Fruit fly (Drosophila melanogaster): ENCODE data around the gene CG34041.

CG34041 gene

DNA sequence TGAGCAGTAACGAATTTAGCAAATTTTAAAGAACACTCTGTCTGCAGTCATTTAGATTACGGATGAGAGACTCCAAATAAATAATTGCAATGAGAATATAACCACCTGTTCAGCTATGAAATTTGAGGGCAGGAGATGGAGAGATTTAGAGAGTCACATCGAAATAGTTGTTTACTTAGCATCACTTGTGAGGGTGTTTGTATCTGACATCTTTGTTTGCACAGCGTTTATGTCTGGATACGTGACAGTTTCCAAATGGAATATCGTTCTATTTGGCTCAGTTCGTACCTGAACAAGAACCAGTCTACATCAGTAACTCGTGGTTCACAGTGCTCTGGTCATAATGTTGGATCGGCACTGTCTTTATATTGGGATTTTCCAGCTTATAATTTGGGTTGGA lies 18.0 kb upstream of the CG34041 start, which contains the start of gene PH4alphaSG2:
TSS of gene PH4alphaSG2 (plus strand) at position 278 of the 400 bp plus-strand sequence.
- TF ChIP-seq CTCF (optimal IDR thresholded peaks at IDR 0.05) (no peak), CG8478 (optimal IDR thresholded peaks at IDR 0.05) (no peak)

DNA sequence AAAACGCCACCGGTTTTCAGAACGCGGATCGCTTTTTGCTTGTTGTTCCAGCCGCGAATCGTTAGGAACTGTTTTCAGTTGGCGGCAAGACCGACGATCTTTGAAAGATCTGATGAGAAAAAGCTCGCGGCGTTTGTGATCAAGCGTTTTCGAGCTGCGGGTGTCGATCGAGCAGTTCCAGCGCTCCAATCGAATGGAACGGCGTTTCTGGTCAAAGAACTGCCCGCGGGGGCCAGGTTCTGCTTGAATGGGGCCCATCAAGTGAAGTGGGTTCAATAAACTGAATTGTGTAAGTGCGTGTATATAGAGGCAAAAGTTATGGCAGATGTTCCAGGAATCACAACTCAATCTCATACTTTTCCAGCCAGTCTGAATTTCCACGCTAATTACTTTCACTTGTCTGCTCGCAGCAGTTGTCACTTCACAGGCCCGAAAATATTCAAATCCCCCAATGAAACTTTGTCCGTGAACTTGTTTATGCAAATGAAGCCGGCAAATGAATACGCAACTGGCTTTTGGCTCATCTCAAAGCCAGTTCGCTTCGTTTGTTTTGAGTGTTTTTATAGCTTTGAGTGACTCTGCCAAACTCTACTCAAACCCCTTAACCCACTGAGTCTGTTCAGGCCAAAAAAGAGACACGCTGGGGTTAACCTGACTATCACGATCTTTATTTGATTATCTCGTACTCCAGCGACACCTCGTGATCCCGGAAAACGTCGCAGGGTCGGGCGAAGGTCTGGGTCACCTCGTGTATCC lies 11.5 kb upstream of the CG34041 start, which contains the start of gene PH4alphaMP:
TSS of gene PH4alphaMP (minus strand) at position 51 of the 756 bp plus-strand sequence.
- TF ChIP-seq CTCF (optimal IDR thresholded peaks at IDR 0.05): no peak
- no peak for TF ChIP-seq CG8478 (optimal IDR thresholded peaks at IDR 0.05)

DNA sequence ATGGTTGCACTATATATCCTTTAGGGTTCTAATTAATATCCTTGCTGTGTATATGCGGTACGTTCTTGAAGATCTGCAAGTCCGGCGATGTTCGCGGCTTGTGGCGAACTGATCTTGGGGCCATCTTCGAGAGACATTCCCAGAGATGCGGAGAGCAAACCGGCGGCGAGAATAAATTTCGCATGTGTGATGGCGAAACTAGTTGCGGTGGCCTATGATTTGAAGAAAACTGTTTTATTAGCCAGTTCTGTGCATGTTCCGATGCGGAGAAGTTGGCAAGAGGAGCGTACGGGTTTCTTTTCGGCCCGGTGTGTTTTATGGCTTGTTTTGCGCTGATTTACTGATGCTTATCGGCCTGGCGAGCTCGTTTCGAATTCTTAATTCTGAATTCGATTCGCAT lies 7.6 kb upstream of the CG34041 start, which contains the start of gene PH4alphaNE1:
TSS of gene PH4alphaNE1 (minus strand) at position 101 of the 400 bp plus-strand sequence.
- TF ChIP-seq CTCF (optimal IDR thresholded peaks at IDR 0.05): no peak

DNA sequence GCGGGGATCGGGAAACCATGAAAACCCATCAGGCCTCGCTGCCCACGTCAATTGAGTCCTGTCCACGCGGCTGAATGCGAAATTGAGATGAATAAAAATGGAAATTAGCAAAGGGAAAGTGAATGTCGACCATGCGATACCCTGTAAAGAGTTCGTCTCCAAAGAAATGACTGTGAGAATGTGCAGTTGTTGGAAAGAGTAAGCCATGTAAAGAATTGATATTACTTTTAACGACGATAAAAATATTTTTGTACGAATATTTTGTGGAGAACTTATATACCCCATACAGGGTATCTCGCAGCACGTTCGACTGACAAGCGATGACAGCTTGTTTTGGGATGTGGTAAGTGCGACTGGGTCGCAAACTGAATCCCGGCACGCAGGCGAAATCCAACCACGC lies 6.6 kb upstream of the CG34041 start:
- no peak for TF ChIP-seq CG8478 (optimal IDR thresholded peaks at IDR 0.05)
- no peak for TF ChIP-seq CTCF (optimal IDR thresholded peaks at IDR 0.05)

DNA sequence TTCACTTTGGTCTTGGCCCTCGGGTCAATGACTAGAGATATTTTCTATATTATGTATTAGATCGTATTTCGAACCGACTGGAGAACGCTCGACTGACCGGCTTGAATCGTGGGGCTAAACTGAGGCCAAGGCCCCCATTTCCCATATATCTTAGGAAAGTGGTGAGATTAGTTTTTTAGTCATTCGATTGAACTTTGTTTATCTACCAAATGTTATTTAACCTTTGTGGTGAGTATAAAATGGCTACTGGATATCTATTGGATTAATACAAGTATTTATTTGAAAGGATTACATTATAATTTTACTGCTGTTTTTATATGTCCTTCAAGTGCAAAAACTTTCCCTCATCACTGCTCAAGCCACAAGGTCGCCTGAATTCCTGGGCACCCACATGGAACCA lies 4.4 kb upstream of the CG34041 start, which contains the start of gene CG31371:
TSS of gene CG31371 (minus strand) at position 101 of the 400 bp plus-strand sequence.
- TF ChIP-seq CG8478 (optimal IDR thresholded peaks at IDR 0.05): no peak

DNA sequence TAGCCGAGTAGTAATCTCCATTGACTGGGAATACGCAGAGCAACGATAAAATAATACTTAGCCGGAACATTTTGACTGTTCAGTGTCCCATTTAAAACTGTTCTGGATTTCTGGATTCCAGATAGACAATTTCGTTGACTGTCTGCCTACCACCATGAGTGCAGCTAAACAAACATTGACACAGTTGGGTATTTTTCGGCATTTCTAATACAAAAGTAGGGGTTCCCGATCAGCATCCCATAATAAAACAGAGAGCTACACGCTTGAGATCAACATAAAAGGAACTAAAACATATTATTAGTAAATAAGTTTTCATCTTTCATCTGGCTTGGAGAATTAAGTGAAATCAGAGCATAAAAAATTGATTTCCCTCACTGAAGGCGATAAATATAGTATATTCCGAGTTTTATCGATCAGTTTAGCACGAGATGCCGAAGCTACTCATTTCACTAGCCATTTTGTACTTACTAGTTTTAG lies 2.2 kb upstream of the CG34041 start, which contains the start of the genes PH4alphaSG1 and CG15539:
TSS of gene PH4alphaSG1 (minus strand) at position 101 of the 477 bp plus-strand sequence.
TSS of gene CG15539 (plus strand) at position 427 of the 477 bp plus-strand sequence.
- TF ChIP-seq CG8478 (optimal IDR thresholded peaks at IDR 0.05): no peak

DNA sequence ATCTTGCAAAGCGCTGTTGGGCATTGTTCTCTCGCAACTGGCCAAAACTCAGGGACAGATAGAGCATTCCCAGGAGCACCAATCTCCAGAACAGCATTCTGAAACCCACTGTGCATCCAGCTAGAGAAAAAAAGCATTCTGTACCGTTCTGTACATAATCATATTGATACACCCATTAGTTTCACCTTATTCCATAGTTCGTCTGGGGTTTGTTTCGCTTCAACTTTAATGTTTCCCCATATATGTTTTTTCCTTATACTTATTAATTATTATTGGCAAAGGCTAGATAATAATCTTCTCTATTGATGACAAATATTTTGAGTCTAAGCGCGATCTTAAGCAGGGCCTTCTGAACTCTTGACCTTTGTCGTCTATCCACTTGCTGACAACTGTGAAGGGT lies 4.3 kb downstream of the CG34041 start, which contains the start of gene PH4alphaNE2:
TSS of gene PH4alphaNE2 (minus strand) at position 101 of the 400 bp plus-strand sequence.
- TF ChIP-seq CTCF (optimal IDR thresholded peaks at IDR 0.05) (no peak), CG8478 (optimal IDR thresholded peaks at IDR 0.05) (no peak)

DNA sequence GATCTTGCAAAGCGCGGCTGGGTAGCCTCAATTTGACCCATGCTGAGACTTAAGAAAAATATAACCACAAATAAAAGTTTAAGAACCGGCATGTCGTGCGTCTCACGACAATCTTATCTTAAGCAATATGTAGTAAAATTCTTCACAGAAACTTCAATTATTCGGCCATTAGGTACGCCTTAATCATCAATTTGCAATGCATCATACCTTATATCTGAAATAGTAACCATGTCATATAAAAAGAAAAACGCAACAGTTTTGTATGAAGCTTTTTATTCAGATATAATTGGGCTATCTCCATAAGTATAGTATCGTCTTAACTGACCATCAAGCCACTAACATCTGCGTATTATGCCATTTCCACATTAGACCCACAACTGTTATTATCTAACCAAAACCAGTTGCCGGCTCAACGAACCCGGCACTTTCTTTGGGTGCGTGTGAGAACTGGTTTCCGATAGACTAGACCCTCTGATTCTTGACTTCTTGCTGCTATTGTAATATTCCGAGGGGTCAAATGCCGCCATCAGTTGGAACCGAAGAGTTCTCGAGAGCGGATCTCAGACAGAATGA lies 6.5 kb downstream of the CG34041 start, which contains the start of the genes CG31524 and CG9698:
TSS of gene CG31524 (minus strand) at position 101 of the 573 bp plus-strand sequence.
TSS of gene CG9698 (plus strand) at position 523 of the 573 bp plus-strand sequence.
- TF ChIP-seq CG8478 (optimal IDR thresholded peaks at IDR 0.05): no peak
- TF ChIP-seq CTCF (optimal IDR thresholded peaks at IDR 0.05): no peak

DNA sequence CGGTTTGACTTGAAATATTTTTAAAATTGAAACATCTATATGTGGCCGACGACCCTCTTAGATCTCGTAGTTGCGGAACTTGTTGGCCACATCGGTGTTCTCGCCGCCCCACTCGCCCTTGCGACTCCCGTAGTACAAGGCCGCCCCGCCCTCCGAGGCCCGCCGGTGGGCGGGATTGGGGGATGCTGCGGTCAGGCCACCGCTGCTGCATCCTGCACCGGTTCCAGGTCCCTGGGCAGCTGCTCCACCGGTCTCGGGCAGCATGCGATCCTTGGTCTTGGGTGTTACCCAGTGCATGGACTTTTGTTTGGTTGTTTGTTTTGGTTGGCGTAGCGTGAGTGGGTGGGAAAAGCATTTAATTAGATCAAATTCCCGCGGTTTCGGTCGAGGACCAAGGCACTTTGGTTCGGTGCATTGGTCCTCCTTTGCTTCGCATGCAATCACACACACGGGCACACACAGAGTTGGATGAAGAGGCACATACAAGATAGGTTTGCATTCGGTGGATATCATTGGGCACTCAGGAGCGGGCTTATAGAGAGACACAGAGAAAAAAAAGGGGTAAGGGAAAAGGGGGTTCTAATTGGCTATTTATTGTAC lies 10.6 kb downstream of the CG34041 start:
- TF ChIP-seq CG8478 (optimal IDR thresholded peaks at IDR 0.05) (no peak), CTCF (optimal IDR thresholded peaks at IDR 0.05) (no peak)

DNA sequence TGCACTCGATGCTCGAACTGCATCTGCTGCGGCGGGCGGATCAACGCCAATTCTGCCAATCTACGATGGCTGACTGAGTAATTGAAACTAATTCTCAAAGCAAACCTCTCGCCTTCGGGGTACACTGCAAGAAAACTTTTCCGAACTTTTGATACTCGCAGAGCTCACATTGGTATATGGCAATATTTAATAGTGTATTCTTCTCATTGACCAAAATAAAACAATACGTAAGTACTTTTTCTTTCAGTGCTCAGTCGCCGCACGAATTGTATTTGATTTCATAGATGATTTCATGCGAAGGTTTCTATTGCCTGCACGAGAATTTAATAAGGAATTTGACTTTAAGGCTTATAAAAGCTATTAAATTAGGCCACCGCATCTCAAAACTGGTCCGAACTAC lies 17.8 kb downstream of the CG34041 start:
- TF ChIP-seq CG8478 (optimal IDR thresholded peaks at IDR 0.05) (no peak), CTCF (optimal IDR thresholded peaks at IDR 0.05) (no peak)

DNA sequence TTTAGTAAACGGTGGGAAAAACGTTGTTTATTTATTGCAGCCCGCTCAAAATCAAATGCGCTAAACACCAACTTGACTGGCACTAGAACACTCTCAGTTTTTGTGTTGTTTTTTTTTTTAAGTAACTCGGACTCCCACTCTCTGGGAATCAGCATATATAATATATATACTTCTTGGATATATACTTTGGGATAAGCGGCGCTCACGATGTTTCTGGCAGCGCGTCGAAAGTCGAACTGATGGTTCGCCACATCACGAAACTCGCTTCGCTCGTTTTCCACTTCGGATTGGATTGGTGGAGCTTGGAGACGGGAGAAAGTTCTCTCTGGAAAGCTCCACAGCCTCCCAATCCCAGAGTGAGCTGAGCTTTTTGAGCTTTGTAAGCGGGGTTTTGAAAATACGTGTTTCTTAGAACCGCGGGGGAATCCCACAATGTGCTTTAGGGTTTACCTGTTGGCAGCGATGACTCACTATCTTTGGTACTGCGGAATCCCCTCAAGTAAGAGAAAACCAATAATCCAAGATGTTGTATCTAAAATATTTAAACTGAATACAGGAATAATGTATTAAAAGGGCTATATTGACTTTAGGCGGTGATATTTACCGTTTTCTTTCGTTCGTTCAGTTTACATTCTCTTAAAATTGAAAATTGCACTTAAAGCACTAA lies 19.1 kb downstream of the CG34041 start, which contains the start of gene jdp:
TSS of gene jdp (minus strand) at position 239 of the 667 bp plus-strand sequence.
- TF ChIP-seq CTCF (optimal IDR thresholded peaks at IDR 0.05) (no peak), CG8478 (optimal IDR thresholded peaks at IDR 0.05) (no peak)

DNA sequence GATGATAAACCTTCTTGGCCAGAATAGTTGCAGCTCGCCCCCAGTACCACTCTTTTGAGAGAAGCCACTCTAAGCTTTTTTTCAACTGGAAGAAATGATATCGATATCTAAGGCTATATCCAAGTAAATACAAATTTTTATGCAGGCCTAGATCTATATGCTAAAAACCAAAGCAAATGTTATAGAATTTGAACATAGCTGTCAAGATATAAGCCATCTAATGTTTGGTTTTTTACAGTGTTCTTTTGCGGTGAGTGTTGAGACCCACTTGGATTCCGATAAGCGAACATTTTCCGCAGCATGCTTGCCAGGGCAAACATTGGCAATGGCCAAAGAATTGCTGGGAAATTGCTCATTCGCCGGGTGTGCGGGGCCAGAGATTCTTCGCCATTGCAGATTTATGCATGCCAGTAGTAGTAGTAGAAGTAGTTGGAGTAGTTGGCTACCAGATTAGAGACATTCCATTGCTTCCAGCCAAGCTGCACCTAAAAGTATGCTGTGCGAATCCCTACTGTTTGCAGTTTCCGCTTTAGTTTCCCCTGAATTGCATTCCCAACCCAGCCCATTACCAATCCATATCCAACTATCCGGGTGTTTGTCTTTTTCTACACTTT lies 21.0 kb downstream of the CG34041 start:
- TF ChIP-seq CG8478 (optimal IDR thresholded peaks at IDR 0.05) (no peak), CTCF (optimal IDR thresholded peaks at IDR 0.05) (no peak)

DNA sequence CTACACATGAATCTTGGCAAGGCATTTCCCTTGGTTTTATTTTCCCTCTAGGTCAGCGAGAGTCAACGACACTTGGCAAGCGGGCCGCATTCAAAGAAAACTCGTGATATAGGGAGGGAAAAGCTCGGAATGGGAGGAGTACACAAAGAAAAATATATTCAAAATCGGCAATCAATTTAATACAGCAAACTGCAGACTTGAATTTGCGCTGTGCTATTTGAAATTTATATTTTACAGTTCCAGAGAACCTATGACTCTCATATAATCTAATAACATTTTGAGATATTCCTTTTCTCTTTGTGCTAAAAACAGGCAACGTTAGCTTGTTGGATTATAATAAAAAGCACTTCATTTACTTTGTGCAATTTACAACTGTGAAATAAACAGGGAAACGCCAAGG lies 21.7 kb downstream of the CG34041 start:
- TF ChIP-seq CTCF (optimal IDR thresholded peaks at IDR 0.05) (no peak), CG8478 (optimal IDR thresholded peaks at IDR 0.05) (no peak)

DNA sequence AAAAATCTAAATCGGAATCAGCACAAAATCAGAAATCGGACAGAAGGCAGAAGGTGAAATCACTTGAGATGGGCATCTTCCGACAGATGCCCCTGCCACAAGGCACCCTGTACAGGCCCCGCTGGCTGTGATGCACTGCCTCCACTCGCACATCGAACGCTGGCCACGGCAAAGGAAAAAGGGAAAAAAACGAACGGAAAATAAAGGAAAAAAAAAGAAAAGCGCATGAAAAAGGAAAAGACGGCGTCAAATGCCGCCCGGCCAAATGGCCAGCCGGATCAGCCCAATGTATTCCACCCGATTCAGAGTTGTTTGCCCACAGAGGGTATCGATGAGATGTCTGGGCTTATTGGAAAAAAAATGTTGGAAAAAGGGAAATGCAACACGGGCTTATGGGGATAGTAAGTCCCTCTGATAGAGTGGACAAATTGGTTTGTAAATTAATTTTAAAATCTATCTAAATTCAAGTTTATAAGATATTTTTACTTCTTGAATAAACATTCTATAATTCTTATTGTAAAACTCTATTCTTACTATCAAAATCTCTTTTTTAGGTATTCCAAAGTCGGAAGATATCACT lies 23.4 kb downstream of the CG34041 start:
- TF ChIP-seq CTCF (optimal IDR thresholded peaks at IDR 0.05): no peak
- no peak for TF ChIP-seq CG8478 (optimal IDR thresholded peaks at IDR 0.05)

Measured in S2 (cell line).